Worm (Caenorhabditis elegans) whole organism, L4 larva: ENCODE results near the gene F08G5.3.

Experiments used
- D1046.2 ChIP-seq: fragments of 200-800 bp; sonication (Bioruptor generic); IDR thresholded peaks from 2 replicates; pipeline ENCODE4 v1.3.6; 2022; ENCODE audit warnings: missing genetic modification characterization, missing compliant biosample characterization
- F10B5.3 ChIP-seq: sonication (generic microtip); optimal IDR thresholded peaks from 2 replicates; lab custom pipeline; 2016; ENCODE audit warnings: mild to moderate bottlenecking, missing genetic modification characterization, missing compliant biosample characterization
- R02D3.7 ChIP-seq: fragments of 150-350 bp; sonication (generic microtip); optimal IDR thresholded peaks from 3 replicates; lab custom pipeline; 2014; ENCODE audit warnings: missing biosample characterization, missing genetic modification characterization
- T20F7.1 ChIP-seq: fragments of 200-800 bp; sonication (Bioruptor generic); optimal IDR thresholded peaks from 2 replicates; lab custom pipeline; 2018; ENCODE audit warnings: mild to moderate bottlenecking, missing genetic modification characterization, missing compliant biosample characterization
- T26A8.4 ChIP-seq: fragments of 200-800 bp; sonication (Bioruptor generic); IDR thresholded peaks from 2 replicates; pipeline ENCODE4 v1.3.6; 2022; ENCODE audit warnings: missing genetic modification characterization, missing compliant biosample characterization
- Y75B8A.6 ChIP-seq: fragments of 200-800 bp; sonication (Bioruptor generic); IDR thresholded peaks from 2 replicates; pipeline ENCODE4 v1.3.6; 2022; ENCODE audit warnings: missing genetic modification reagents, missing genetic modification characterization, missing compliant biosample characterization
- ZK337.2 ChIP-seq: fragments of 200-800 bp; sonication (Bioruptor generic); IDR thresholded peaks from 2 replicates; pipeline ENCODE4 v1.3.6; 2022; ENCODE audit warnings: missing genetic modification reagents, missing genetic modification characterization, missing compliant biosample characterization
- ZK546.5 ChIP-seq, 2 experiments: sonication (generic microtip); optimal IDR thresholded peaks; 2 replicates each; lab custom pipeline; 2017; ENCODE audit warnings: missing biosample characterization in 2 of 2, missing genetic modification characterization in 2 of 2
- aha-1 ChIP-seq: fragments of 150-350 bp; peaks from one replicate; lab custom pipeline; 2014; ENCODE audit warnings: missing biosample characterization, missing genetic modification characterization
- ceh-82 ChIP-seq: sonication (generic microtip); optimal IDR thresholded peaks from 2 replicates; lab custom pipeline; 2017; ENCODE audit warnings: missing biosample characterization, missing genetic modification characterization
- cey-2 ChIP-seq: sonication (generic microtip); optimal IDR thresholded peaks from 3 replicates; lab custom pipeline; 2017; ENCODE audit warnings: missing genetic modification characterization, mild to moderate bottlenecking, missing compliant biosample characterization, antibody characterized with exemption, borderline replicate concordance; ENCODE audit not compliant: insufficient read depth
- daf-16 ChIP-seq, 3 experiments: sonication (generic microtip); optimal IDR thresholded peaks; 2 replicates each; lab custom pipeline; 2016 to 2017; ENCODE audit warnings: missing genetic modification characterization in 3 of 3, missing genetic modification reagents in 3 of 3, mild to moderate bottlenecking in 2 of 3, missing compliant biosample characterization in 2 of 3, missing biosample characterization in 1 of 3, moderate library complexity in 1 of 3
- dmd-9 ChIP-seq: fragments of 200-800 bp; sonication (Bioruptor generic); IDR thresholded peaks from 2 replicates; pipeline ENCODE4 v1.3.6; 2022; ENCODE audit warnings: missing genetic modification reagents, missing genetic modification characterization, missing compliant biosample characterization
- duxl-1 ChIP-seq: sonication (generic microtip); optimal IDR thresholded peaks from 2 replicates; lab custom pipeline; 2016; ENCODE audit warnings: mild to moderate bottlenecking, missing genetic modification characterization, moderate library complexity, missing compliant biosample characterization; ENCODE audit not compliant: poor library complexity
- dve-1 ChIP-seq: sonication (generic microtip); optimal IDR thresholded peaks from 2 replicates; lab custom pipeline; 2017; ENCODE audit warnings: antibody characterized with exemption, mild to moderate bottlenecking, missing genetic modification characterization, missing compliant biosample characterization; ENCODE audit not compliant: insufficient read depth
- egl-27 ChIP-seq: sonication (generic microtip); optimal IDR thresholded peaks from 3 replicates; lab custom pipeline; 2017; ENCODE audit warnings: missing biosample characterization, missing genetic modification reagents, missing genetic modification characterization
- egl-43 ChIP-seq: fragments of 200-800 bp; sonication (Bioruptor generic); IDR thresholded peaks from 2 replicates; pipeline ENCODE4 v1.3.6; 2022; ENCODE audit warnings: missing genetic modification reagents, missing genetic modification characterization, missing compliant biosample characterization
- jun-1 ChIP-seq: fragments of 150-350 bp; optimal IDR thresholded peaks from 2 replicates; lab custom pipeline; 2014; ENCODE audit warnings: missing biosample characterization, missing genetic modification reagents, missing genetic modification characterization
- lsy-2 ChIP-seq, 2 experiments: fragments of 150-350 bp in 1 of 2; sonication (generic microtip) in 1 of 2; optimal IDR thresholded peaks; 2 replicates each; lab custom pipeline; 2014 to 2017; ENCODE audit warnings: missing biosample characterization in 2 of 2, missing genetic modification characterization in 2 of 2
- madf-5 ChIP-seq, 2 experiments: fragments of 200-800 bp; sonication (Bioruptor generic); IDR thresholded peaks; 2 replicates each; pipeline ENCODE4 v1.3.6; 2022; ENCODE audit warnings: missing compliant biosample characterization in 2 of 2, missing genetic modification characterization in 2 of 2
- mdl-1 ChIP-seq, 2 experiments: fragments of 150-350 bp in 1 of 2; sonication (generic microtip) in 1 of 2; optimal IDR thresholded peaks; 2 replicates each; lab custom pipeline; 2014 to 2017; ENCODE audit warnings: missing biosample characterization in 2 of 2, missing genetic modification characterization in 2 of 2
- mxl-2 ChIP-seq: fragments of 200-800 bp; sonication (Bioruptor generic); conservative IDR thresholded peaks from 2 replicates; pipeline ENCODE4 v1.3.6; 2022; ENCODE audit warnings: missing genetic modification reagents, missing genetic modification characterization, missing compliant biosample characterization
- nhr-10 ChIP-seq: fragments of 150-350 bp; optimal IDR thresholded peaks from 2 replicates; lab custom pipeline; 2014; ENCODE audit warnings: missing biosample characterization, missing genetic modification characterization
- nhr-102 ChIP-seq: sonication (generic microtip); optimal IDR thresholded peaks from 2 replicates; lab custom pipeline; 2016; ENCODE audit warnings: mild to moderate bottlenecking, missing genetic modification characterization, moderate library complexity, missing compliant biosample characterization
- nhr-25 ChIP-seq: sonication (generic microtip); optimal IDR thresholded peaks from 2 replicates; lab custom pipeline; 2017; ENCODE audit warnings: missing genetic modification characterization, mild to moderate bottlenecking, missing compliant biosample characterization, antibody characterized with exemption, moderate library complexity, borderline replicate concordance; ENCODE audit not compliant: insufficient read depth
- nhr-48 ChIP-seq: sonication (generic microtip); optimal IDR thresholded peaks from 2 replicates; lab custom pipeline; 2016; ENCODE audit warnings: mild to moderate bottlenecking, missing genetic modification characterization, missing compliant biosample characterization
- saeg-2 ChIP-seq: fragments of 200-800 bp; sonication (Bioruptor generic); IDR thresholded peaks from 2 replicates; pipeline ENCODE4 v1.3.6; 2022; ENCODE audit warnings: missing genetic modification reagents, missing genetic modification characterization, missing compliant biosample characterization
- skn-1 ChIP-seq: fragments of 150-350 bp; optimal IDR thresholded peaks from 2 replicates; lab custom pipeline; 2014; ENCODE audit warnings: missing biosample characterization, missing genetic modification characterization
- snpc-4 ChIP-seq: fragments of 150-350 bp; optimal IDR thresholded peaks from 2 replicates; lab custom pipeline; 2014; ENCODE audit warnings: missing biosample characterization, missing genetic modification characterization
- spr-3 ChIP-seq: fragments of 200-800 bp; sonication (Bioruptor generic); optimal IDR thresholded peaks from 2 replicates; lab custom pipeline; 2018; ENCODE audit warnings: mild to moderate bottlenecking, missing genetic modification characterization, missing compliant biosample characterization
- unc-130 ChIP-seq: sonication (generic microtip); optimal IDR thresholded peaks from 2 replicates; lab custom pipeline; 2016; ENCODE audit warnings: missing genetic modification reagents, missing genetic modification characterization, missing compliant biosample characterization
- unc-62 ChIP-seq, 3 experiments: fragments of 150-350 bp in 1 of 3; sonication (generic microtip); optimal IDR thresholded peaks in 2 of 3; peaks in 1 of 3; 1 replicate in 1 of 3; 2 replicates in 2 of 3; lab custom pipeline; 2014 to 2017; ENCODE audit warnings: missing biosample characterization in 3 of 3, missing genetic modification characterization in 3 of 3, missing genetic modification reagents in 3 of 3, missing genotype in 1 of 3
- zip-11 ChIP-seq: fragments of 200-800 bp; sonication (Bioruptor generic); IDR thresholded peaks from 2 replicates; pipeline ENCODE4 v1.3.6; 2022; ENCODE audit warnings: missing genetic modification characterization, missing compliant biosample characterization
- zip-2 ChIP-seq: fragments of 150-350 bp; optimal IDR thresholded peaks from 2 replicates; lab custom pipeline; 2014; ENCODE audit warnings: missing biosample characterization, missing genetic modification characterization
- ztf-11 ChIP-seq: fragments of 150-350 bp; optimal IDR thresholded peaks from 2 replicates; lab custom pipeline; 2014; ENCODE audit warnings: missing biosample characterization, missing genetic modification characterization

The F08G5.3 gene

DNA sequence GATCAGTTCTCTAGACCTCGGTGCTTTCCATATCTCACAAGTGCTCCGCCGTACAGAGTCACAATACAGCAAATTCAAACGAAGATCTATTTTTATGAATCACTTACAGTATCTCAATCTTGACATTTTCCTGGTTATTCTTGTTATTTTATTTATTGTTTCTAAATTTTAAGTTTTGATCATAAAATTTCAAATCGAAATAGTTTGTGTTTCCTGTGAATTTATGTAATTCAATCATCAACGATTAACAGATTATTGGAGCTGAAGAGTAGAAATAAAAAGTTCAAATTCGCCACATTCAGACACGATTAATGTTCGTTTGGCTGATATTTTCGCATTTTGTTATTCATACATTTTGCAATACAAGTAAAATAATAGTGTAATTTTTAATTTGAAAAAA, 15.0 kb upstream of the F08G5.3 start, which contains the start of gene clec-184:
clec-184 (plus strand) TSS at position 301 of the 400 bp plus-strand sequence.
- TF ChIP-seq ZK546.5 (tag; optimal IDR thresholded peaks at IDR 0.05; lab: Kevin White, UChicago) (no peak), egl-27 (tag; lab: Kevin White, UChicago) (no peak), madf-5 (GFP tag; IDR thresholded peaks at IDR 0.05; lab: Robert Waterston, UW) (no peak), dmd-9 (GFP tag; lab: Robert Waterston, UW) (no peak), mxl-2 (GFP tag; lab: Robert Waterston, UW) (no peak), saeg-2 (GFP tag; lab: Robert Waterston, UW) (no peak), F10B5.3 (no peak), unc-62 (GFP tag; optimal IDR thresholded peaks at IDR 0.05 in 1 of 2; lab: Kevin White, UChicago) (no peak), unc-62 (tag; optimal IDR thresholded peaks at IDR 0.05; lab: Kevin White, UChicago) (no peak), Y75B8A.6 (GFP tag; lab: Robert Waterston, UW) (no peak), T20F7.1 (GFP tag; lab: Kevin White, UChicago) (no peak), ZK337.2 (GFP tag; lab: Robert Waterston, UW) (no peak), snpc-4 (tag; lab: Kevin White, UChicago) (no peak), nhr-25 (tag; lab: Kevin White, UChicago) (no peak), lsy-2 (tag; optimal IDR thresholded peaks at IDR 0.05; lab: Kevin White, UChicago) (no peak), cey-2 (tag; lab: Kevin White, UChicago) (no peak), daf-16 (GFP tag; optimal IDR thresholded peaks at IDR 0.05; lab: Kevin White, UChicago) (no peak), daf-16 (tag; optimal IDR thresholded peaks at IDR 0.05; lab: Kevin White, UChicago) (no peak), nhr-10 (tag; lab: Kevin White, UChicago) (no peak), R02D3.7 (no peak), ztf-11 (tag; lab: Kevin White, UChicago) (no peak), zip-11 (GFP tag; lab: Robert Waterston, UW) (no peak)
- TF ChIP-seq, all 104 proteins: peak for 0

DNA sequence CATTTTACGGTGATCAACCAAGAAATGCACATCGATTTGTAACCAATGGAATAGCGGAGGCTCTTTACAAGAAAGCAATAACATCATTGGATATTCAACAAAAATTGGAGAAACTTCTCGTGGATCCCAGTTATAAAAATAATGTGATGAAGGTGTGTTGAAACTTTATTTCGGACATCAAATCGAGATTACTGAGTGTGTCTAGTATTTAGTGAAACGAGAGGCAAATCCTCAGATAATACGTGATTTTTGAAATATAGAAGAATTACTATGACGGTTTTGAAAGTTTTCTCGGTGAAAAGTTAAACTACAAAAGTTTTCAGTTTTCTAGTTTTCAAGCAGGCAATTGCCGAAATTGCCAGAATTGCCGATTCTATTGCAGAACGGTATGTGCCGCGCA, 14.4 kb upstream of the F08G5.3 start:
- no peak for TF ChIP-seq mdl-1 (tag; optimal IDR thresholded peaks at IDR 0.05; lab: Kevin White, UChicago)
- TF ChIP-seq aha-1 (tag; lab: Kevin White, UChicago): peak; percentile 92
- TF ChIP-seq, all 104 proteins: peak for 1

ce11 chrIV:12429504-12429903, 12.1 kb upstream of the F08G5.3 start:
- no peak for TF ChIP-seq duxl-1
- TF ChIP-seq dve-1: no peak
- TF ChIP-seq unc-62 (GFP tag; optimal IDR thresholded peaks at IDR 0.05 in 1 of 2; lab: Kevin White, UChicago): peak in 1 of 2 experiments; percentile 86
- TF ChIP-seq unc-62 (tag; optimal IDR thresholded peaks at IDR 0.05; lab: Kevin White, UChicago): no peak
- TF ChIP-seq aha-1 (tag; lab: Kevin White, UChicago): peak; percentile 16
- peak; percentile 9 for TF ChIP-seq nhr-25 (tag; lab: Kevin White, UChicago)
- TF ChIP-seq snpc-4 (tag; lab: Kevin White, UChicago): no peak
- TF ChIP-seq unc-130 (GFP tag; lab: Kevin White, UChicago): no peak
- no peak for TF ChIP-seq jun-1
- no peak for TF ChIP-seq nhr-102 (tag; lab: Kevin White, UChicago)
- TF ChIP-seq ceh-82 (tag; lab: Kevin White, UChicago): no peak
- no peak for TF ChIP-seq skn-1 (tag; lab: Kevin White, UChicago)
- no peak for TF ChIP-seq daf-16 (GFP tag; optimal IDR thresholded peaks at IDR 0.05; lab: Kevin White, UChicago)
- no peak for TF ChIP-seq daf-16 (tag; optimal IDR thresholded peaks at IDR 0.05; lab: Kevin White, UChicago)
- no peak for TF ChIP-seq egl-43
- TF ChIP-seq zip-2 (tag; lab: Kevin White, UChicago): no peak
- no peak for TF ChIP-seq spr-3 (GFP tag; lab: Kevin White, UChicago)
- no peak for TF ChIP-seq F10B5.3
- no peak for TF ChIP-seq dmd-9 (GFP tag; lab: Robert Waterston, UW)
- TF ChIP-seq cey-2 (tag; lab: Kevin White, UChicago): no peak
- no peak for TF ChIP-seq T26A8.4 (GFP tag; lab: Robert Waterston, UW)
- no peak for TF ChIP-seq T20F7.1 (GFP tag; lab: Kevin White, UChicago)
- TF ChIP-seq lsy-2 (tag; optimal IDR thresholded peaks at IDR 0.05; lab: Kevin White, UChicago): no peak
- no peak for TF ChIP-seq D1046.2 (GFP tag; lab: Robert Waterston, UW)
- TF ChIP-seq nhr-48 (tag; lab: Kevin White, UChicago): no peak
